Worm (Caenorhabditis elegans): ENCODE data around the gene ZK177.9.

The ZK177.9 gene

DNA sequence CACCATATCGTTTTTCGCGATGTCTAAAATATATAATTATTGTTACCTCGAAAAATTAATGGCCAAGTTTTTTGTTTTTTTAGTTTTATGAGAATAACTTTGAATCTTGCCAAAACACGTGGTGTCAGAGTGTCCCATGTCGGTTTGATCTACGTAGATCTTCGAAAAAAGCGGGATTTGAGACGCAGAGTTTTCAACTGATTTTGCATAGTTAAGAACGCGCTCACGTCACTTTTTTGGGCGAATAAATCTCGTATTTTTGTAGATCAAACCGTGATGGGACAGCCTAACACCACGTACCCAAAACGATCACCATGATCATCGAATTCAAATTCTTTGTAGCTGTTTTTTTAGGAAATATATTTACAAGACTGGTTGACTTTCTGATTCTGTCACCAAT lies 20.0 kb downstream of the ZK177.9 start:
- no peak for TF ChIP-seq nhr-237 (tag; optimal IDR thresholded peaks at IDR 0.05)
- no peak for TF ChIP-seq ceh-16 (tag; optimal IDR thresholded peaks at IDR 0.05)
- TF ChIP-seq nhr-25 (tag; optimal IDR thresholded peaks at IDR 0.05): no peak
- TF ChIP-seq pha-4 (tag; optimal IDR thresholded peaks at IDR 0.05): no peak
- no peak for TF ChIP-seq egl-5 (tag; optimal IDR thresholded peaks at IDR 0.05)
- no peak for TF ChIP-seq skn-1 (tag; optimal IDR thresholded peaks at IDR 0.05)
- TF ChIP-seq mml-1 (tag; optimal IDR thresholded peaks at IDR 0.05): no peak

DNA sequence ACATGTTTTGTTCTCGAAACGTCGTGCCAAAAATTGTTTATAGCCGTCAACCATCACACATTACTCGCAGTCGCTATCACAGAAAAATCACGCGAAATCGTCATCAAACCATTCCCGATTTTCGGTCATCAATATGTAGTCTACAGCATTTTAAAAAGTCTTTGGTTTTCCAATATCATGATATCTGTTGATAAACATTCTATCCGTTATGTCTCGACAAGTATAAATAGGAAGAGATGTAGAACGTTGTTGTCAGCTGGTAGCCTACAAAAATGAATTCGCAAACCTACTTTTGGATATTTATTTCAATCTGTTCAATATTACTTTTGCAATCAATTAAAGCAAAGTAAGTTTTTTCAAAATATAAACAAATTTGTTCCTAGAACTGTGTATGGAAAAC lies 21.2 kb downstream of the ZK177.9 start, which contains the start of gene F12A10.1:
Gene F12A10.1 (plus strand): TSS at position 166 of the 400 bp plus-strand sequence.
- TF ChIP-seq nhr-76 (tag; optimal IDR thresholded peaks at IDR 0.05) (no peak), ceh-82 (tag; optimal IDR thresholded peaks at IDR 0.05) (no peak), nhr-67 (tag; optimal IDR thresholded peaks at IDR 0.05) (no peak), nhr-43 (tag; optimal IDR thresholded peaks at IDR 0.05; ENCODE audit: poor library complexity, severe bottlenecking) (no peak), ZK546.5 (tag; optimal IDR thresholded peaks at IDR 0.05) (no peak)

DNA sequence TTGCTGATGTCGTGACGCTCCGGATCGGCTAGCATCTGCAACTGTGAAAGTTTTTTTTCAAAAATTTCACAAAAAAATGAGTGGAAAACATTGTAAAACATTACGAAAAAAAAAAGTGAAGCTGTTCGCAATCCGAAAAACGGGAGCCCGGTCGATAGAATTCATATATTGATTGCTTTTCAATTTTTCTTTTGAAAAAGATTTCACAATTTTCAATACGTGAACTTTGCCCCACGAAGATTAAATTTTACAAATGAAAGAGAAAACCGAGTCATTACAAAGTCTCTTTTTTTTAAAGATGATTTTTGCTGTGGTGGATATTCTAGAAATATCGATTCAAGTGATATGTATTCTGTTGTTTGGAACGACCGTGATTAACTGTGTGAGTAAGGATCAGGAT lies 23.1 kb downstream of the ZK177.9 start, which contains the start of gene F12A10.6:
Gene F12A10.6 (minus strand): TSS at position 101 of the 400 bp plus-strand sequence.
- TF ChIP-seq ceh-82 (tag; optimal IDR thresholded peaks at IDR 0.05) (no peak), unc-39 (tag; optimal IDR thresholded peaks at IDR 0.05) (no peak), unc-62 (GFP tag; optimal IDR thresholded peaks at IDR 0.05) (no peak), nhr-43 (tag; optimal IDR thresholded peaks at IDR 0.05; ENCODE audit: poor library complexity, severe bottlenecking) (no peak), daf-12 (tag; optimal IDR thresholded peaks at IDR 0.05) (no peak), ceh-16 (tag; optimal IDR thresholded peaks at IDR 0.05) (no peak), aly-2 (tag; optimal IDR thresholded peaks at IDR 0.05) (no peak), ztf-4 (tag; optimal IDR thresholded peaks at IDR 0.05) (no peak), pha-4 (tag; optimal IDR thresholded peaks at IDR 0.05) (no peak), mdl-1 (tag; optimal IDR thresholded peaks at IDR 0.05) (no peak), elt-2 (tag; optimal IDR thresholded peaks at IDR 0.05) (no peak), nhr-11 (tag; optimal IDR thresholded peaks at IDR 0.05) (no peak), jun-1 (tag; optimal IDR thresholded peaks at IDR 0.05) (no peak), nfya-1 (tag; optimal IDR thresholded peaks at IDR 0.05; ENCODE audit: insufficient read depth) (no peak), hmg-11 (tag; optimal IDR thresholded peaks at IDR 0.05) (no peak), pqm-1 (tag; optimal IDR thresholded peaks at IDR 0.05) (no peak), nhr-28 (tag; optimal IDR thresholded peaks at IDR 0.05) (no peak), ztf-11 (tag; optimal IDR thresholded peaks at IDR 0.05) (no peak), lsy-12 (tag; optimal IDR thresholded peaks at IDR 0.05) (no peak)

DNA sequence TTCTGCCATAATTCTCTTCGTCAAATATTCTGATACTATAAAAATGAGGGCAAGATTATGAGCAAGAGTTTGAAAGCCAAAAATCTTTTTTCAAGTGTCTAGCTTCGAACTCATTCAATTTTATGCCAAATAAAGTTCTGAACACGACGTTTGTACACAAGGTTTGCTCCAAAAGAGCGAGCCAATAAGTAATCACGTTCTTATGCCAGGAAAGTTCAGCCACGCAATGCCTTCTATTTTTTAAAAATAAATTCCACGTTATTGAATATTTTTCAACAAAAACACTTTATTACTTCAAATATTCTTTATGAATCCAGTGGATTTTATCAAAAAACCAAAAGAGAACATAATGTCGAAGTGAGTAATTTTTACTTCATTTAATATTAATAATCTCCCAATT lies 29.7 kb downstream of the ZK177.9 start, which contains the start of gene nep-5:
Gene nep-5 (plus strand): TSS at position 301 of the 400 bp plus-strand sequence.
- no peak for TF ChIP-seq ceh-82 (tag; optimal IDR thresholded peaks at IDR 0.05)
- no peak for TF ChIP-seq ztf-4 (tag; optimal IDR thresholded peaks at IDR 0.05)
- TF ChIP-seq ceh-28 (tag; optimal IDR thresholded peaks at IDR 0.05): no peak
- TF ChIP-seq unc-39 (tag; optimal IDR thresholded peaks at IDR 0.05): no peak
- TF ChIP-seq mml-1 (tag; optimal IDR thresholded peaks at IDR 0.05): no peak
- TF ChIP-seq ztf-11 (tag; optimal IDR thresholded peaks at IDR 0.05): no peak
- TF ChIP-seq skn-1 (tag; optimal IDR thresholded peaks at IDR 0.05): no peak
- TF ChIP-seq nhr-25 (tag; optimal IDR thresholded peaks at IDR 0.05): no peak

DNA sequence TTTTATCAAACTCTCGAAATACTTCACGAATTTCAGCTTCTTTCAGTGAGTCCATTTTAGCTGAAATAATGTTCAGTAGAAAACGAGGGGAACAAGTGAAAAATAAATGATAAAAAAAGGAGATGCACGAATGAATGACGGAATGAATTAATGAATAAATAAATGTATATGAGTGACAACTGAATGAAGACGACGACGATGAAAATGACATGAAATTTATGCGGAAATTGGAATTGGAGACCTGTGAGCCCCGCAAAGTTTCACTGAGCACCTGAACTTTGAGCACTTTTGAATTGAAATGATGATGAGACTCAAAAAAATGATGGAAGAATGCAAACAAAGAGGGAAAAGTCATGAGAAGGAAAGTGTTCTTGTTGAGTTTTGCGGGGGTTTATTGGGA lies 35.6 kb downstream of the ZK177.9 start, which contains the start of gene cal-8:
Gene cal-8 (minus strand): TSS at position 60 of the 400 bp plus-strand sequence.
- TF ChIP-seq jun-1 (tag; optimal IDR thresholded peaks at IDR 0.05) (no peak), ceh-28 (tag; optimal IDR thresholded peaks at IDR 0.05) (no peak), nfya-1 (tag; optimal IDR thresholded peaks at IDR 0.05; ENCODE audit: insufficient read depth) (no peak), ceh-16 (tag; optimal IDR thresholded peaks at IDR 0.05) (no peak), nhr-76 (tag; optimal IDR thresholded peaks at IDR 0.05) (no peak), unc-62 (GFP tag; optimal IDR thresholded peaks at IDR 0.05) (no peak)

DNA sequence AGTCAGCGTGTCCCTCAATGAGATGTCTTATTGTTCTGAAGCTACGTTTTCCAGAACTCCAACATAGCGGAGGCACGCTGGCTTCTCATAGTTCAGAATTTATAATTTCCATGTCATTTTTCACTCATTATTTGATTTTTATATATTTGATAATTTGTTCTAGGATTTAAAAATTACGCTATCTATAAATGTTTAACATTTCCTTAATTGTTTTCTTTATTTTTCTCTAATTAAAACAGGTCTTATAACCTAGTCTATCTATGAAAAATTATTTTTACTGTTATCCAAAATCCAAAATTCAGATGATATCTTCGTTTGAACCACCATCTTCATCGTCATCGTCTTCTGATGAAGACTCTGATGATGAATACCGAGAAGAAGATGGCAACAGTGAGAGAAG lies 39.2 kb downstream of the ZK177.9 start, which contains the start of gene F56D1.1:
Gene F56D1.1 (plus strand): TSS at position 301 of the 400 bp plus-strand sequence.
- TF ChIP-seq daf-12 (tag; optimal IDR thresholded peaks at IDR 0.05) (no peak), eor-1 (tag; optimal IDR thresholded peaks at IDR 0.05) (no peak), fos-1 (tag; optimal IDR thresholded peaks at IDR 0.05) (no peak), hmg-11 (tag; optimal IDR thresholded peaks at IDR 0.05) (no peak), snpc-4 (tag; optimal IDR thresholded peaks at IDR 0.05) (no peak), zag-1 (tag; optimal IDR thresholded peaks at IDR 0.05) (no peak)
